Worm (Caenorhabditis elegans): ENCODE measurements around the gene Y45F3A.8.

Y45F3A.8 gene

DNA sequence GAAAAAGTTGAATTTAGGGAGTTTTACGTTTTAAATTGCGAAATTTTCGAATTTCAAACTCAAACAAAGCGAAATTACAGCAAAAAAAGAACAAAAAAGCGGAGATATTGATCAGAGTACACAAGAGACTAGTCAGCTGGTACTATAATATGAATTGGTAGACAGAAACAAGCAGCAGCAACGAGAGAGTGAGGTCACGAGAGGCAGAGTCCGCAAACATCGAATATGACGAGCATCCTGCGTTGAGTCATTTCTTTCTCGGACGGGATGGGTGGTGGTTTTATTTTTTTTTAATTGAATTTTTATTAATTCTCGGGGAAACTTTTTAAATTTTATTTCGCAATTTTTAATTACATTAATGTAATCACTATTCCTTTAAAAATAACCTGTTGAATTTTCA is 7.1 kb upstream of the Y45F3A.8 start (continued):
- no peak for TF ChIP-seq daf-16 (GFP tag; optimal IDR thresholded peaks at IDR 0.05)
- peak; percentile 70 for TF ChIP-seq daf-16 (tag; optimal IDR thresholded peaks at IDR 0.05)
- TF ChIP-seq hif-1 (tag; optimal IDR thresholded peaks at IDR 0.05) = peak in 1 of 2 experiments; percentile 44
- no peak for TF ChIP-seq egl-43 (GFP tag; IDR thresholded peaks at IDR 0.05)
- TF ChIP-seq php-3 (GFP tag; IDR thresholded peaks at IDR 0.05) = no peak
- no peak for TF ChIP-seq D1046.2 (GFP tag; IDR thresholded peaks at IDR 0.05)
- TF ChIP-seq daf-12 (tag; optimal IDR thresholded peaks at IDR 0.05) = no peak
- no peak for TF ChIP-seq dmd-8 (GFP tag; IDR thresholded peaks at IDR 0.05)
- no peak for TF ChIP-seq ceh-44 (GFP tag; IDR thresholded peaks at IDR 0.05)
- TF ChIP-seq fkh-10 (GFP tag; optimal IDR thresholded peaks at IDR 0.05) = no peak
- TF ChIP-seq nhr-76 (tag; optimal IDR thresholded peaks at IDR 0.05) = no peak
- no peak for TF ChIP-seq T20F7.1 (GFP tag; optimal IDR thresholded peaks at IDR 0.05)
- no peak for TF ChIP-seq sdz-12 (GFP tag; optimal IDR thresholded peaks at IDR 0.05)
- no peak for TF ChIP-seq R02D3.7 (tag; optimal IDR thresholded peaks at IDR 0.05)
- peak; percentile 99 for TF ChIP-seq hlh-30 (tag; optimal IDR thresholded peaks at IDR 0.05; ENCODE audit: insufficient read depth)
- no peak for TF ChIP-seq ZK546.5 (tag; optimal IDR thresholded peaks at IDR 0.05)
- peak; percentile 74 for TF ChIP-seq hmg-1.1 (GFP tag; IDR thresholded peaks at IDR 0.05)
- no peak for TF ChIP-seq tra-1 (GFP tag; IDR thresholded peaks at IDR 0.05)
- peak; percentile 94 for TF ChIP-seq aha-1 (tag)
- no peak for TF ChIP-seq set-16 (GFP tag; IDR thresholded peaks at IDR 0.05)
- no peak for TF ChIP-seq fos-1 (tag; optimal IDR thresholded peaks at IDR 0.05)
- peak; percentile 70 for TF ChIP-seq dpl-1 (GFP tag; optimal IDR thresholded peaks at IDR 0.05)
- no peak for TF ChIP-seq lin-15B (tag; optimal IDR thresholded peaks at IDR 0.05)
- no peak for TF ChIP-seq F37D6.2 (tag; optimal IDR thresholded peaks at IDR 0.05)
- TF ChIP-seq lim-7 (GFP tag; IDR thresholded peaks at IDR 0.05) = no peak
- TF ChIP-seq cey-2 (tag; optimal IDR thresholded peaks at IDR 0.05; ENCODE audit: borderline replicate concordance, insufficient read depth) = no peak
- no peak for TF ChIP-seq ceh-82 (tag; optimal IDR thresholded peaks at IDR 0.05)
- peak; percentile 55; the same call in 1 of the 2 replicates for TF ChIP-seq arid-1 (GFP tag; conservative IDR thresholded peaks at IDR 0.05)
- no peak for TF ChIP-seq attf-4 (tag; optimal IDR thresholded peaks at IDR 0.05)
- no peak for TF ChIP-seq nhr-48 (tag; optimal IDR thresholded peaks at IDR 0.05)
- no peak for TF ChIP-seq nhr-237 (tag; optimal IDR thresholded peaks at IDR 0.05)
- TF ChIP-seq dmd-9 (GFP tag; IDR thresholded peaks at IDR 0.05) = no peak
- TF ChIP-seq nhr-77 (tag; optimal IDR thresholded peaks at IDR 0.05) = peak; percentile 14
- TF ChIP-seq lin-29 (GFP tag; IDR thresholded peaks at IDR 0.05) = no peak
- no peak for TF ChIP-seq aly-2 (tag; optimal IDR thresholded peaks at IDR 0.05)
- TF ChIP-seq zfp-2 (tag; optimal IDR thresholded peaks at IDR 0.05) = no peak
- no peak for TF ChIP-seq lir-3 (tag; optimal IDR thresholded peaks at IDR 0.05)
- TF ChIP-seq unc-130 (GFP tag; optimal IDR thresholded peaks at IDR 0.05) = no peak
- TF ChIP-seq ama-1 (optimal IDR thresholded peaks at IDR 0.05) = no peak

DNA sequence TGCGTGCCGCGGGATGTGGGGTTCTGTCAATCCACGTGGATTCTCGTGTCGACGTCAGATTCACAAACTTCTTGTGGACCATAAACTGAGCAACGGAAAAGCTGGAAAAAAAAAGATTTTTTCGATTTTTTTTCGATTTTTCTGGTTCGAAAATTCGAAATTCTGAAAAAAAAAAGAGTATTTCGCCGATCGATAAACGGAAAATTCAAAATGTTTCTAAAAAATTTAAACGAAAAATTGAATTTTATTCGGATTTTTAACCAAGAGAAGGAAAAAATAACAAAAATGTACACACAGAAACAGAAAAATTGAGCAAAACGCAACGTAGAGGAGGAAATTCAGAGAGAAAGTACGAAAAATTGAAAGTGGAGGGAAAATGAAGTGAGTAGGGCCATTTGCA is 3.8 kb upstream of the Y45F3A.8 start, which contains the start of gene Y39A1A.3:
Gene Y39A1A.3, minus strand, starts transcription at position 101 of the 400 bp plus-strand sequence.
- TF ChIP-seq zfp-2 (tag; optimal IDR thresholded peaks at IDR 0.05) = no peak
- TF ChIP-seq ctbp-1 (GFP tag; IDR thresholded peaks at IDR 0.05) = no peak
- no peak for TF ChIP-seq F44E2.7 (GFP tag; IDR thresholded peaks at IDR 0.05)
- no peak for TF ChIP-seq lin-38 (GFP tag; IDR thresholded peaks at IDR 0.05)
- no peak for TF ChIP-seq attf-4 (tag; optimal IDR thresholded peaks at IDR 0.05)
- peak; percentile 53 for TF ChIP-seq ama-1 (optimal IDR thresholded peaks at IDR 0.05)
- no peak for TF ChIP-seq ceh-82 (tag; optimal IDR thresholded peaks at IDR 0.05)
- peak; percentile 6 for TF ChIP-seq mep-1 (tag; optimal IDR thresholded peaks at IDR 0.05)
